Worm (Caenorhabditis elegans): ENCODE data around the gene xbx-1.

DNA sequence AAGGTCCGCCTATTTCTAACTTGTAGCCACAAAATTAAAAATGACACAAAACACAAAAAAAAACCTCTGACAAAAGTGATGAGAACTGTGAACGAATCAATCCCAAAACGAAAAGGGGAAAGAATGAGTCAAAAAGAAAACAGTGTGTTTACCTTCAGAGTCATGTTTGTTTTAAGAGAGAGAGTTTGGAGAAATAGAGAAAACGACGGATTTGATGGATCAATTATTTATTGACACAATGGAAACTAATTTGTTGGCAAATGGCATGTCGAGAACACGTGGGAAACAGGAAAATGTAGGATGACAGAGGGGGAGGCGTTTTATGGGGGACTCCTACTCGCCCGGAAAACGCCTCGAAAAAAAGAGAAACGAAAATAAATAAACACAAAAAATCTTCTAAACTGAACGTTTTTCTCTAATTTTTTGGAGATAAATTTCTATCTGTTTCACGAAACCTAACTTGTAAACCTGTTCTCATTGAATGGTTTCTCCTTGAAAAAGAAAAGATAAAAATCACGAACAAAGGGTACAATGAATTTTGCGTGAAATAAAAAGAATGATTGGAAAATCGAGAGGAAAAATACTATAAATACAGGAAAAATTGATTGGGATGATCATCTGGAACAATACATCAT is 36.9 kb downstream of the xbx-1 start:
- TF ChIP-seq ama-1 (optimal IDR thresholded peaks at IDR 0.05) (no peak), B0310.2 (tag; optimal IDR thresholded peaks at IDR 0.05) (no peak), aly-1 (tag; optimal IDR thresholded peaks at IDR 0.05) (no peak), hmbx-1 (tag; optimal IDR thresholded peaks at IDR 0.05) (no peak), ets-7 (tag; optimal IDR thresholded peaks at IDR 0.05) (no peak), tra-4 (tag; optimal IDR thresholded peaks at IDR 0.05) (no peak), sea-1 (GFP tag; conservative IDR thresholded peaks at IDR 0.05) (no peak), flt-1 (GFP tag; IDR thresholded peaks at IDR 0.05) (no peak), hnd-1 (tag; optimal IDR thresholded peaks at IDR 0.05) (no peak), pes-1 (GFP tag; IDR thresholded peaks at IDR 0.05) (no peak), hmg-4 (GFP tag; optimal IDR thresholded peaks at IDR 0.05) (no peak)
